Fruit fly (Drosophila melanogaster) whole organism, wandering third instar larva: ENCODE results near the gene tal-AA.

Experiments used
- Abd-B ChIP-seq: fragments of >200 bp; optimal IDR thresholded peaks from 2 replicates; lab custom pipeline; 2017; ENCODE audit warnings: missing biosample characterization, missing genetic modification characterization
- CG32264 ChIP-seq: fragments of 200-800 bp; sonication (Bioruptor generic); optimal IDR thresholded peaks from 2 replicates; lab custom pipeline; 2016; ENCODE audit warnings: missing biosample characterization, missing genetic modification characterization
- CG9705 ChIP-seq: fragments of 200-800 bp; sonication (Bioruptor generic); optimal IDR thresholded peaks from 2 replicates; lab custom pipeline; 2018; ENCODE audit warnings: missing biosample characterization, mild to moderate bottlenecking, missing genetic modification characterization
- CrebA ChIP-seq: fragments of 200-800 bp; sonication (Bioruptor generic); optimal IDR thresholded peaks from 2 replicates; lab custom pipeline; 2016; ENCODE audit warnings: missing biosample characterization, mild to moderate bottlenecking, missing genetic modification characterization, borderline replicate concordance
- Dfd ChIP-seq: fragments of >200 bp; optimal IDR thresholded peaks from 2 replicates; lab custom pipeline; 2017; ENCODE audit warnings: missing biosample characterization, missing genetic modification characterization
- Dif ChIP-seq: fragments of 200-275, 200-300 bp; sonication (Bioruptor generic); optimal IDR thresholded peaks from 2 replicates; lab custom pipeline; 2018; ENCODE audit warnings: missing biosample characterization, missing genetic modification characterization; ENCODE audit not compliant: partially characterized antibody
- GATAd ChIP-seq: sonication (Bioruptor generic); optimal IDR thresholded peaks from 2 replicates; lab custom pipeline; 2016; ENCODE audit warnings: missing biosample characterization, missing genetic modification characterization
- HLH106 ChIP-seq: fragments of 200-800 bp; optimal IDR thresholded peaks from 3 replicates; lab custom pipeline; 2019; ENCODE audit warnings: missing biosample characterization, mild to moderate bottlenecking, missing genetic modification characterization, moderate library complexity
- Hnf4 ChIP-seq: fragments of 200-800 bp; sonication (Bioruptor generic); optimal IDR thresholded peaks from 2 replicates; lab custom pipeline; 2016; ENCODE audit warnings: missing biosample characterization, mild to moderate bottlenecking, missing genetic modification characterization
- Hr78 ChIP-seq: fragments of >200 bp; optimal IDR thresholded peaks from 2 replicates; lab custom pipeline; 2017; ENCODE audit warnings: missing biosample characterization, missing genetic modification characterization
- Hr83 ChIP-seq: fragments of 200-300 bp; sonication (Bioruptor generic); optimal IDR thresholded peaks from 2 replicates; lab custom pipeline; 2016; ENCODE audit warnings: missing biosample characterization, mild to moderate bottlenecking, missing genetic modification characterization, moderate library complexity; ENCODE audit not compliant: poor library complexity, severe bottlenecking
- Jra ChIP-seq: sonication (Bioruptor generic); optimal IDR thresholded peaks from 2 replicates; lab custom pipeline; 2016; ENCODE audit warnings: missing biosample characterization, missing genetic modification characterization
- Mio ChIP-seq: sonication (Bioruptor generic); optimal IDR thresholded peaks from 2 replicates; lab custom pipeline; 2016; ENCODE audit warnings: missing biosample characterization, missing genetic modification characterization
- Myc ChIP-seq: fragments of >200 bp; optimal IDR thresholded peaks from 2 replicates; lab custom pipeline; 2017
- N ChIP-seq: fragments of >200 bp; optimal IDR thresholded peaks from 2 replicates; lab custom pipeline; 2018; ENCODE audit warnings: missing biosample characterization, missing external identifiers, missing genetic modification characterization
- OdsH ChIP-seq: fragments of 200-800 bp; sonication (Bioruptor generic); optimal IDR thresholded peaks from 2 replicates; lab custom pipeline; 2016; ENCODE audit warnings: missing biosample characterization, mild to moderate bottlenecking, missing genetic modification characterization
- Rel ChIP-seq, 2 experiments: fragments of 200-800 bp; sonication (Bioruptor generic) in 1 of 2; optimal IDR thresholded peaks; 2 replicates in 1 of 2; 3 replicates in 1 of 2; lab custom pipeline; 2016 to 2019; ENCODE audit warnings: mild to moderate bottlenecking in 2 of 2, missing biosample characterization in 2 of 2, missing genetic modification characterization in 2 of 2, moderate library complexity in 1 of 2
- Sp1 ChIP-seq: fragments of 200-800 bp; sonication (Bioruptor generic); optimal IDR thresholded peaks from 3 replicates; lab custom pipeline; 2019; ENCODE audit warnings: missing biosample characterization, mild to moderate bottlenecking, missing genetic modification characterization, moderate library complexity
- Vsx2 ChIP-seq: fragments of 200-300, 225-300 bp; sonication (Bioruptor generic); optimal IDR thresholded peaks from 2 replicates; lab custom pipeline; 2018; ENCODE audit warnings: missing biosample characterization, missing genetic modification characterization; ENCODE audit not compliant: partially characterized antibody
- br ChIP-seq: fragments of 200-800 bp; sonication (Bioruptor generic); optimal IDR thresholded peaks from 2 replicates; lab custom pipeline; 2016; ENCODE audit warnings: missing biosample characterization, missing genetic modification characterization
- brk ChIP-seq: fragments of 200-800 bp; sonication (Bioruptor generic); optimal IDR thresholded peaks from 2 replicates; lab custom pipeline; 2016; ENCODE audit warnings: missing biosample characterization, mild to moderate bottlenecking, missing genetic modification characterization
- dl ChIP-seq, 2 experiments: fragments of 175-275, 200-275 bp in 1 of 2; fragments of 200-275 bp in 1 of 2; sonication (Bioruptor generic); optimal IDR thresholded peaks; lab custom pipeline; 2018; ENCODE audit warnings: mild to moderate bottlenecking in 2 of 2, missing biosample characterization in 2 of 2, missing genetic modification characterization in 2 of 2, moderate library complexity in 2 of 2; ENCODE audit not compliant: partially characterized antibody in 2 of 2, insufficient read depth in 1 of 2
- dmrt93B ChIP-seq: fragments of 200-800 bp; sonication (Bioruptor generic); optimal IDR thresholded peaks from 2 replicates; lab custom pipeline; 2018; ENCODE audit warnings: missing biosample characterization, mild to moderate bottlenecking, missing genetic modification characterization
- dsf ChIP-seq: sonication (Bioruptor generic); optimal IDR thresholded peaks from 2 replicates; lab custom pipeline; 2016; ENCODE audit warnings: missing biosample characterization, missing genetic modification characterization, borderline replicate concordance
- ey ChIP-seq: fragments of 200-800 bp; sonication (Bioruptor generic); optimal IDR thresholded peaks from 2 replicates; lab custom pipeline; 2016; ENCODE audit warnings: missing biosample characterization, missing genetic modification characterization
- foxo ChIP-seq, 2 experiments: fragments of 200-800 bp; sonication (Bioruptor generic); optimal IDR thresholded peaks; 2 replicates in 1 of 2; 3 replicates in 1 of 2; lab custom pipeline; 2016 to 2017; ENCODE audit warnings: missing biosample characterization in 2 of 2, missing genetic modification characterization in 2 of 2
- fru ChIP-seq: fragments of 200-800 bp; sonication (Bioruptor generic); optimal IDR thresholded peaks from 3 replicates; lab custom pipeline; 2016; ENCODE audit warnings: missing biosample characterization, mild to moderate bottlenecking, missing genetic modification characterization
- h ChIP-seq: fragments of 200-800 bp; sonication (Bioruptor generic); optimal IDR thresholded peaks from 3 replicates; lab custom pipeline; 2016; ENCODE audit warnings: missing biosample characterization, mild to moderate bottlenecking, missing genetic modification characterization
- jim ChIP-seq: fragments of 175-275, 200-325 bp; sonication (Bioruptor generic); optimal IDR thresholded peaks from 2 replicates; lab custom pipeline; 2016; ENCODE audit warnings: missing biosample characterization, mild to moderate bottlenecking, missing genetic modification characterization
- lola ChIP-seq: fragments of >200 bp; optimal IDR thresholded peaks from 2 replicates; lab custom pipeline; 2017; ENCODE audit warnings: missing biosample characterization, missing genetic modification characterization
- pan ChIP-seq: fragments of >200 bp; optimal IDR thresholded peaks from 2 replicates; lab custom pipeline; 2017
- psq ChIP-seq: fragments of 200-800 bp; sonication (Bioruptor generic); optimal IDR thresholded peaks from 3 replicates; lab custom pipeline; 2017; ENCODE audit warnings: missing biosample characterization, mild to moderate bottlenecking, missing genetic modification characterization, moderate library complexity
- rgr ChIP-seq: fragments of 200-800 bp; sonication (Bioruptor generic); optimal IDR thresholded peaks from 3 replicates; lab custom pipeline; 2016; ENCODE audit warnings: missing biosample characterization, mild to moderate bottlenecking, missing genetic modification characterization
- sage ChIP-seq: fragments of 200-800 bp; sonication (Bioruptor generic); optimal IDR thresholded peaks from 2 replicates; lab custom pipeline; 2016; ENCODE audit warnings: missing biosample characterization, mild to moderate bottlenecking, missing genetic modification characterization
- sv ChIP-seq: fragments of 200-800 bp; sonication (Bioruptor generic); optimal IDR thresholded peaks from 3 replicates; lab custom pipeline; 2016; ENCODE audit warnings: missing biosample characterization, missing genetic modification characterization
- tai ChIP-seq: sonication (Bioruptor generic); optimal IDR thresholded peaks from 2 replicates; lab custom pipeline; 2016; ENCODE audit warnings: missing biosample characterization, missing genetic modification characterization
- usp ChIP-seq: fragments of >200 bp; optimal IDR thresholded peaks from 2 replicates; lab custom pipeline; 2017; ENCODE audit warnings: missing biosample characterization, missing genetic modification characterization
- woc ChIP-seq: sonication (Bioruptor generic); optimal IDR thresholded peaks from 2 replicates; lab custom pipeline; 2016; ENCODE audit warnings: missing biosample characterization, mild to moderate bottlenecking, missing genetic modification characterization

The tal-AA gene

DNA sequence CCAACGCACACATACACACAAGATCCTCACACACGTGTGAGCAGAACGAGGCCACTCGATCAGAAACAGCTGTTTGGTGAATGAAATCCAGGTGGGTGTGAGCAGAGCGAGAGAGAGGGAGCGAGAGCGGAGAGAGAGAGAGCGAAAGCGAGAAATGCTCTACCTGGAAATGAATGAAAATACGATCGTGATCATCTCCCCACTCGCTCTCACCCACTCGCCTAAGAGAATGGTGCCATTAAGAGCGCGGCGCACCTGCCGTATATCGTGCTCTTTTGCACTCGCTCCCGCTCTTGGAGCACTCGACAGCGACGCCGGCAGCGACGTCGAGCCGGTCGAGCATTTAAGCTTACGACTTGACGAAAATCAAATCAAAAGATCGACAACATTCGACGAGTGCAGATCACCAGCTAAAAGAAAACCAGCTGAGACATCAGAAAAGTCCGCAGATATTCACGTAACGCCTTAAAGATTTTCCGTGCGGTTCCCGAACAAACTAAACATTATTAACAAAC is at the start of gene tal-AA, which contains the start of the genes tal-1A, tal-2A and tal-3A:
Gene tal-AA (plus strand): TSS at position 374 of the 515 bp plus-strand sequence.
Gene tal-1A (plus strand): TSS at position 374 of the 515 bp plus-strand sequence.
Gene tal-2A (plus strand): TSS at position 374 of the 515 bp plus-strand sequence.
Gene tal-3A (plus strand): TSS at position 374 of the 515 bp plus-strand sequence.
- TF ChIP-seq CG9705 (GFP tag; lab: Kevin White, UChicago) (no peak), GATAd (no peak), CrebA (peak; percentile 65), pan (no peak), Abd-B (no peak), lola (GFP tag; lab: Kevin White, UChicago) (no peak), usp (GFP tag; lab: Kevin White, UChicago) (no peak), Hr78 (no peak), Vsx2 (GFP tag; lab: Kevin White, UChicago) (peak; percentile 92), brk (GFP tag; lab: Kevin White, UChicago) (peak; percentile 54), Hnf4 (GFP tag; lab: Kevin White, UChicago) (peak; percentile 35), Hr83 (GFP tag; lab: Kevin White, UChicago) (no peak), OdsH (GFP tag; lab: Kevin White, UChicago) (peak; percentile 48), psq (peak; percentile 8), dsf (GFP tag; lab: Kevin White, UChicago) (no peak), tai (GFP tag; lab: Kevin White, UChicago) (no peak), HLH106 (tag; lab: Kevin White, UChicago) (no peak), woc (GFP tag; lab: Kevin White, UChicago) (no peak), dl (GFP tag; optimal IDR thresholded peaks at IDR 0.05; lab: Kevin White, UChicago; ENCODE audit: insufficient read depth in 1 of 2, partially characterized antibody in 2 of 2) (peak; percentile 92 to 96), Rel (GFP tag; optimal IDR thresholded peaks at IDR 0.05; lab: Kevin White, UChicago) (peak; percentile 2), Rel (tag; optimal IDR thresholded peaks at IDR 0.05; lab: Kevin White, UChicago) (peak; percentile 25), br (GFP tag; lab: Kevin White, UChicago) (peak; percentile 8), foxo (GFP tag; optimal IDR thresholded peaks at IDR 0.05; lab: Kevin White, UChicago) (peak; percentile 26 to 37), dmrt93B (no peak), sage (GFP tag; lab: Kevin White, UChicago) (peak; percentile 66), Myc (lab: Kevin White, UChicago) (no peak), Dfd (GFP tag; lab: Kevin White, UChicago) (no peak), Sp1 (GFP tag; lab: Kevin White, UChicago) (peak; percentile 27), Mio (no peak), rgr (peak; percentile 47), sv (no peak), Dif (GFP tag; lab: Kevin White, UChicago) (peak; percentile 99), CG32264 (GFP tag; lab: Kevin White, UChicago) (no peak), Jra (peak; percentile 55), ey (no peak), h (GFP tag; lab: Kevin White, UChicago) (peak; percentile 70), jim (GFP tag; lab: Kevin White, UChicago) (no peak), fru (GFP tag; lab: Kevin White, UChicago) (peak; percentile 56), N (GFP tag; lab: Kevin White, UChicago) (no peak)

DNA sequence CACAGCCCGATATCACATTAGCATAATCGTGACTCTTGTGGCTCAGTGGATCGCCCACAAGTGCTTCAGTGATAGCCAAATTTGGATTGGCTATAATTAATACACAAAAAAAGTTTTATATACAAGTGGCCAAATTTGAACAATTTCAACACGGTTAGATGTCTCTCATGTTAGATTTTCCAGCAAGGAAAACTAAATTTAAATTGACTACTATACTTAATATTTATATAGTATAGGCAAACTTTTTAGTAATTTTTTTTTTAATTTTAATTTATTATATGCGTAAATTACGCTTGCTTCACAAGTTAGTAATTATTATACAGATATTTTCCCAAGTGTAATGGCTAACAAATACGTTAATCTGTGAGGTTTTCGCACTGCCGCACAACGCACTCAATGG is 47.9 kb upstream of the tal-AA start:
- TF ChIP-seq tai (GFP tag; lab: Kevin White, UChicago) (no peak), Dfd (GFP tag; lab: Kevin White, UChicago) (no peak), Rel (GFP tag; optimal IDR thresholded peaks at IDR 0.05; lab: Kevin White, UChicago) (no peak), Rel (tag; optimal IDR thresholded peaks at IDR 0.05; lab: Kevin White, UChicago) (no peak), ey (no peak)

dm6 chr3R:13765456-13765855 is 47.5 kb upstream of the tal-AA start, which contains the start of gene CG9312:
Gene CG9312, plus strand, starts transcription at chr3R:13765756.
- no peak for TF ChIP-seq CG9705 (GFP tag; lab: Kevin White, UChicago)
- TF ChIP-seq Rel (GFP tag; optimal IDR thresholded peaks at IDR 0.05; lab: Kevin White, UChicago): no peak
- peak; percentile 9 for TF ChIP-seq Rel (tag; optimal IDR thresholded peaks at IDR 0.05; lab: Kevin White, UChicago)
